Fruit fly (Drosophila melanogaster): Measurements from ENCODE around the gene Usp12-46.

The Usp12-46 gene

DNA sequence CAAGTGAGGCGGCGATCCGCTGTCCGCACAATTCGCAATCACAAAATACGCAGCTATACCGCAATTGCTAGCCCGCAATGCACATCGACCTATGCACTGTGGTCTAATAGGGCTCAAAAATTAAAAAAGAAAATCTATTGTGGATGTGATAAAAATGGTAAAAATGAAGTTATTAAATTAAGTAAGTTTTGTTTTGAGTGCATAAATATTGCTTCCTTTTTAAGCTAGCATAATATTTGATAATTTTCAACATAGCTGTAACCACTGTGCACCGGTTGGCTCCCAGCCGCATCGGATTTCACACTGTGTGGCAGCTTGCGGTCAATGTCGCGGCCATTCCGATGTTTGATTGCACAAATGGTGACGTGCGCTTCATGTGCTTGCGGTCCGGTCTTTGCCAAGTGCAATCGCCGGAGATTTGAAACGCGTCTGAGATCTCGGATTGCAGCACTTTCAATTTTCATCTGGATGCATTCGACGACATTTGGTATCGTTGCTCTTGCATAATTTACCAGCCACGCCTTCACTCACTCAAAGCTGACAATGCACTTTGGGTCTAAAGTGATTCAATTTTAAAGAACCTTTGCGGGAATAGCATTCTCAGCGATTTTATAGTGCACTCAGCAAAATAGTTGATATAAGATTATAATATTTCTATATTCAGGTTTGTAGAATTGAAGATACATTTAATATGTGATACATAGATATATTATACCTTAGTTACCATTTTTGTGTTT, 65.9 kb downstream of the Usp12-46 start (continued):
- TF ChIP-seq gsb-n (tag; optimal IDR thresholded peaks at IDR 0.05) (no peak), CG14667 (GFP tag; IDR thresholded peaks at IDR 0.05) (no peak; the same call in 1 of the 2 replicates), sd (tag; optimal IDR thresholded peaks at IDR 0.05) (no peak), mld (GFP tag; IDR thresholded peaks at IDR 0.05; ENCODE audit: partially characterized antibody) (no peak), fd96Cb (tag; optimal IDR thresholded peaks at IDR 0.05) (peak; percentile 22), otp (GFP tag; IDR thresholded peaks at IDR 0.05) (no peak), CG13296 (GFP tag; optimal IDR thresholded peaks at IDR 0.05) (no peak), CG10959 (GFP tag; IDR thresholded peaks at IDR 0.05) (peak; percentile 53), CG10147 (GFP tag; optimal IDR thresholded peaks at IDR 0.05) (no peak), ken (GFP tag; IDR thresholded peaks at IDR 0.05) (0 out of 3 replicates have a peak, but pooled peaks have one; percentile 28), sob (GFP tag; IDR thresholded peaks at IDR 0.05) (peak; percentile 18; the same call in 1 of the 2 replicates), CG6813 (GFP tag; optimal IDR thresholded peaks at IDR 0.05) (no peak), Bteb2 (GFP tag; optimal IDR thresholded peaks at IDR 0.05) (no peak), YL-1 (GFP tag; optimal IDR thresholded peaks at IDR 0.05) (no peak), eyg (GFP tag; optimal IDR thresholded peaks at IDR 0.05) (no peak), CG6765 (GFP tag; optimal IDR thresholded peaks at IDR 0.05) (no peak), slbo (GFP tag; IDR thresholded peaks at IDR 0.05) (no peak), repo (GFP tag; optimal IDR thresholded peaks at IDR 0.05) (no peak), Ptx1 (GFP tag; IDR thresholded peaks at IDR 0.05) (0 out of 2 replicates have a peak, but pooled peaks have one; percentile 12), CG4617 (GFP tag; optimal IDR thresholded peaks at IDR 0.05; ENCODE audit: borderline replicate concordance) (no peak), pnt (GFP tag; optimal IDR thresholded peaks at IDR 0.05) (no peak), HHEX (GFP tag; optimal IDR thresholded peaks at IDR 0.05) (no peak), tin (GFP tag; optimal IDR thresholded peaks at IDR 0.05) (no peak), CG10462 (GFP tag; optimal IDR thresholded peaks at IDR 0.05) (no peak), Lpt (GFP tag; optimal IDR thresholded peaks at IDR 0.05) (no peak), CG13624 (GFP tag; optimal IDR thresholded peaks at IDR 0.05) (no peak), CG2202 (tag; optimal IDR thresholded peaks at IDR 0.05) (no peak), az2 (GFP tag; optimal IDR thresholded peaks at IDR 0.05) (no peak), dmrt11E (tag; optimal IDR thresholded peaks at IDR 0.05) (peak; percentile 31), CG11247 (GFP tag; IDR thresholded peaks at IDR 0.05) (no peak), Tbp (GFP tag; optimal IDR thresholded peaks at IDR 0.05) (no peak), CG17829 (tag; optimal IDR thresholded peaks at IDR 0.05) (no peak), CG3281 (GFP tag; optimal IDR thresholded peaks at IDR 0.05) (no peak), ems (GFP tag; optimal IDR thresholded peaks at IDR 0.05) (no peak), CG2678 (tag; optimal IDR thresholded peaks at IDR 0.05) (no peak), chn (GFP tag; optimal IDR thresholded peaks at IDR 0.05) (peak; percentile 0), CG7372 (GFP tag; IDR thresholded peaks at IDR 0.05) (no peak), stc (GFP tag; IDR thresholded peaks at IDR 0.05) (no peak), zen2 (GFP tag; IDR thresholded peaks at IDR 0.05; ENCODE audit: partially characterized antibody) (no peak), cg (GFP tag; optimal IDR thresholded peaks at IDR 0.05) (no peak), gro (GFP tag; optimal IDR thresholded peaks at IDR 0.05) (no peak), CG31388 (GFP tag; optimal IDR thresholded peaks at IDR 0.05) (no peak), CG7357 (GFP tag; IDR thresholded peaks at IDR 0.05) (peak; percentile 8; the same call in 1 of the 3 replicates), CG10366 (GFP tag; IDR thresholded peaks at IDR 0.05) (peak; percentile 35; the same call in 1 of the 2 replicates), maf-S (GFP tag; optimal IDR thresholded peaks at IDR 0.05) (no peak), CG15011 (GFP tag; optimal IDR thresholded peaks at IDR 0.05) (no peak), CG1792 (GFP tag; optimal IDR thresholded peaks at IDR 0.05) (no peak), sqz (GFP tag; optimal IDR thresholded peaks at IDR 0.05) (no peak), CG15479 (GFP tag; optimal IDR thresholded peaks at IDR 0.05) (no peak), CG17912 (GFP tag; optimal IDR thresholded peaks at IDR 0.05) (no peak)

All from whole organism, embryonic.